Worm (Caenorhabditis elegans) whole organism, midembryonic: ENCODE data around the gene erd-2.2.

Experiments
- T22C8.4 ChIP-seq: fragments of 200-800 bp; sonication (Bioruptor generic); IDR thresholded peaks from 2 replicates; pipeline ENCODE4 v1.3.6; 2022; ENCODE audit warnings: missing genetic modification characterization, missing compliant biosample characterization
- cog-1 ChIP-seq: sonication (generic microtip); optimal IDR thresholded peaks from 2 replicates; lab custom pipeline; 2016; ENCODE audit warnings: missing genetic modification characterization, missing compliant biosample characterization
- flt-1 ChIP-seq: fragments of 200-800 bp; sonication (Bioruptor generic); IDR thresholded peaks from 2 replicates; pipeline ENCODE4 v1.3.6; 2022; ENCODE audit warnings: missing genetic modification characterization, missing compliant biosample characterization
- klf-2 ChIP-seq: fragments of 200-800 bp; sonication (Bioruptor generic); conservative IDR thresholded peaks from 2 replicates; pipeline ENCODE4 v1.3.6; 2022; ENCODE audit warnings: missing genetic modification reagents, missing genetic modification characterization, missing compliant biosample characterization
- med-1 ChIP-seq: sonication (generic microtip); optimal IDR thresholded peaks from 2 replicates; lab custom pipeline; 2017; ENCODE audit warnings: missing genetic modification characterization, mild to moderate bottlenecking, missing compliant biosample characterization, antibody characterized with exemption, missing genetic modification reagents; ENCODE audit not compliant: insufficient read depth
- ref-1 ChIP-seq: fragments of 200-800 bp; sonication (Bioruptor generic); conservative IDR thresholded peaks from 2 replicates; pipeline ENCODE4 v1.3.6; 2022; ENCODE audit warnings: missing genetic modification reagents, missing genetic modification characterization, missing compliant biosample characterization
- tab-1 ChIP-seq: fragments of 200-800 bp; sonication (Bioruptor generic); IDR thresholded peaks from 2 replicates; pipeline ENCODE4 v1.3.6; 2022; ENCODE audit warnings: missing genetic modification characterization, missing compliant biosample characterization
- ztf-23 ChIP-seq: fragments of 200-800 bp; sonication (Bioruptor generic); IDR thresholded peaks from 2 replicates; pipeline ENCODE4 v1.3.6; 2022; ENCODE audit warnings: missing genetic modification reagents, missing genetic modification characterization, missing compliant biosample characterization
- ztf-29 ChIP-seq: fragments of 200-800 bp; sonication (Bioruptor generic); IDR thresholded peaks from 2 replicates; pipeline ENCODE4 v1.3.6; 2022; ENCODE audit warnings: missing genetic modification reagents, missing genetic modification characterization, missing compliant biosample characterization

erd-2.2 gene

DNA sequence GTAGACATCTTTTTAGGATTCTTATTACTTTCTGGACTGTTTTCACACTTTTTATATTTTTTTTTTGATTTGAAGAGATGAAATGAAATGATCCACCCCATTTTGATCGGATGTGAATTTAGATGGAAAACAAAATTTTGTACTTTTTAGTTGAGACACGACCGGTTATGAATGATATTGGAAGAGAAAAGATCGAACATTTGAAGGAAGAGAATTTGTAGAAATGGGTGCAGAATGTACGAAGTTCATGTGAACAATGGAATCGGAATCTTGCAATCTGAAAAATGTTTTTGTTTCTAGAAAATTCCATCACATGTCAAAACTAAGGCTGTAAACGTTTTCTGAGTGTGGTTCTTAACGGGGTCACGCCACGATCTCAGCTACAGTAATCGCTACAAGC lies 24.0 kb upstream of the erd-2.2 start, which contains the start of gene F01F1.14:
TSS of gene F01F1.14 (minus strand) at position 101 of the 400 bp plus-strand sequence.
- no peak for TF ChIP-seq klf-2
- no peak for TF ChIP-seq T22C8.4 (GFP tag; lab: Robert Waterston, UW)
- no peak for TF ChIP-seq ztf-23 (GFP tag; lab: Robert Waterston, UW)

DNA sequence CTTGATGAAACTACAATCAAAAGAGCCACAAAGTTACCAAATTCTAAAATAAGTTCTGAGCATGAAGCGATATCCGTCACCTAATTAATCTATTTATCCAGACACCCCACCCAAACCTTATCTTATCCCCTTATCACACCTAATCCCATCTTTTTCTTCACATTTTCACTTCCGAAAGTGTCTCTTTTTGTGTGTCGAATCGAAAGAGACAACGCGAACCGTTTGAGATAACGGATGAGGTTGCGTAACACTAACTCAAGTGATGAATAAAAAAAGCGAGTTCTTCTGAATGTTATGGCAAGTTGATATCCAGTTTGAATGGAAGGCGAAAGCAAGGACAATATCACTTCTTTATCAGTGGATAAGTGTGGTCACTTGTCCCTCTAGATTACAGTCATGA lies 23.3 kb upstream of the erd-2.2 start:
- TF ChIP-seq tab-1: no peak
- TF ChIP-seq ztf-29 (GFP tag; lab: Robert Waterston, UW): no peak
- no peak for TF ChIP-seq T22C8.4 (GFP tag; lab: Robert Waterston, UW)
- no peak for TF ChIP-seq ref-1 (GFP tag; lab: Robert Waterston, UW)
- no peak for TF ChIP-seq ztf-23 (GFP tag; lab: Robert Waterston, UW)
- no peak for TF ChIP-seq cog-1 (tag; lab: Kevin White, UChicago)
- TF ChIP-seq flt-1 (GFP tag; lab: Robert Waterston, UW): no peak

DNA sequence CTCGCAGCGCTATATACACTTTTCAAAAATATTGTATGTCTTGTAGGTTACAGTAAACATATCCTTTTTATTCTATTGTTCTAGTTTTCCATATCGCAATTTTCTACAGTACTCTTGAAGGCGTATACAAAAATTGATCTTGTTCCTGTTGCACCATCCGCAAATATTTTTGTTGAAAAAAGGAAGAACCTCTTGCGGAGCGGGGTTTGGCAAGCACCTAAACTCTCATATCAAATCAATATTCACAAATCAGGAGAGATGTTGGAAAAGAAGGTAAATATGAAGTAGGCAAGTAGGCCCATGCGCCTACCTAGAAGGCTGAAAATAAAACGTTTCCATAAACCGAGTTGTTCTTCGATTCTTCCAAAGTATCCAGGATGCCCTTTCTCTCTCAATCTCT lies 22.8 kb upstream of the erd-2.2 start, which contains the start of gene C28H8.5:
TSS of gene C28H8.5 (plus strand) at position 301 of the 400 bp plus-strand sequence.
- TF ChIP-seq klf-2 (no peak), ztf-23 (GFP tag; lab: Robert Waterston, UW) (no peak), tab-1 (no peak), ref-1 (GFP tag; lab: Robert Waterston, UW) (no peak), med-1 (GFP tag; lab: Kevin White, UChicago) (no peak), cog-1 (tag; lab: Kevin White, UChicago) (no peak), ztf-29 (GFP tag; lab: Robert Waterston, UW) (no peak), flt-1 (GFP tag; lab: Robert Waterston, UW) (no peak), T22C8.4 (GFP tag; lab: Robert Waterston, UW) (no peak)

DNA sequence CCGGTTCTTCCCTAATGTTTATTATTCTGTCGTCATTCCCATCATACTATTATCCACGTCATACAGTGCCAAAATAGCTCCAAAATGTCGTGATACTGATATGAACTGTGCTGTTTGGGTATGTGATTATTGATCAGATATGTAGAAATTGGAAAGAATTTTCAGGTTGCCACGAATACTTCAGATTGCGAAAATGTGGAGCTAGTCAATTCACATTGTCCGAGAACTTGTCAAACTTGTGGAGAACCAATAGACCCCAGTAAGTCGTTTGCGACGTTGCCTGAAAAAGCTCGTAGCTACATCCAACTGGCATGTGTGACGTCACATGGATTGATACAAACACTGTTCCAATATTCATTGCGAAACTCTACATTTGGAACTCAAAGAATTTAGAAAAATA lies 22.4 kb upstream of the erd-2.2 start:
- TF ChIP-seq ref-1 (GFP tag; lab: Robert Waterston, UW) (no peak), klf-2 (no peak), flt-1 (GFP tag; lab: Robert Waterston, UW) (no peak), ztf-29 (GFP tag; lab: Robert Waterston, UW) (no peak), T22C8.4 (GFP tag; lab: Robert Waterston, UW) (no peak), tab-1 (no peak), med-1 (GFP tag; lab: Kevin White, UChicago) (no peak), cog-1 (tag; lab: Kevin White, UChicago) (no peak), ztf-23 (GFP tag; lab: Robert Waterston, UW) (no peak)

DNA sequence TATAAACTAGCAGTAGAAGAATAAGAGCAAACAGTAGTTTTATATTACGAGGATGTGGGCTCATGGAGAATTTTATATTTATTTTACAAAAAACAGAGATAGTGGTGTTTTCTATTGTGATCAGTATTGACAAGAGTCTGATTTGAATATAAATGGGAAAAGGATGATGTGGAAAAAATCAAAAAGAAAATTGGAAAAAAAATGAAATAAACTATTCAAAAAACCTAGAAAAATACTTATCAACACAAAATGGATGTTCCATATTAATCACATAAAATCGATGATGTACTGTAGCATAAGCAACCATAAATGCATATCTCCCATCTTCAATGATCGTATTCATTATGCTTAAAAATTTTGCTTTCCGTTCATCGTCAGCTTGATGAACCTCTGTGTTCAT lies 20.0 kb upstream of the erd-2.2 start, which contains the start of gene C28H8.7:
TSS of gene C28H8.7 (minus strand) at position 101 of the 400 bp plus-strand sequence.
- TF ChIP-seq cog-1 (tag; lab: Kevin White, UChicago): no peak
- no peak for TF ChIP-seq flt-1 (GFP tag; lab: Robert Waterston, UW)
- TF ChIP-seq ztf-23 (GFP tag; lab: Robert Waterston, UW): no peak
- no peak for TF ChIP-seq klf-2
- no peak for TF ChIP-seq T22C8.4 (GFP tag; lab: Robert Waterston, UW)
- TF ChIP-seq ref-1 (GFP tag; lab: Robert Waterston, UW): no peak
- no peak for TF ChIP-seq ztf-29 (GFP tag; lab: Robert Waterston, UW)
- TF ChIP-seq tab-1: no peak
- TF ChIP-seq med-1 (GFP tag; lab: Kevin White, UChicago): no peak

DNA sequence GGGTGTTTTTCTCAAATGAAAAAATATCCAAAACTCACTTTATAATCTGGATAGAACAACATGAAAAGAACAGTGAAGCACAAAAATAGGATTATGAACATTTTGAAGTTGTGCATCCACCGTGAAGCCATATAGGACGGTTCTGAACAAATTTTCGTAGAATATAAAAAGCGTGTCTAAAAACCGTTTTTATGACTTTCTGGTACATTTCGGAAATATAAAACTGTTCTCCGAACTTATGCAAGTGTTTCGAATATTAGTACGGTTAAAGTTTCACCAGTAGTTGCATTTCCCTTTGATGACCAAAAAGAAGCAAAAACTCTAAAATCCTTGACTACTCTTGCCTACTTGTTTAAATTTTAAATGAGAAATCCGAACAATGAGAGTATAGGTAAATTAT lies 18.2 kb upstream of the erd-2.2 start, which contains the start of gene C28H8.8:
TSS of gene C28H8.8 (minus strand) at position 101 of the 400 bp plus-strand sequence.
- TF ChIP-seq klf-2 (no peak), tab-1 (no peak), ref-1 (GFP tag; lab: Robert Waterston, UW) (no peak), cog-1 (tag; lab: Kevin White, UChicago) (no peak), ztf-23 (GFP tag; lab: Robert Waterston, UW) (no peak), flt-1 (GFP tag; lab: Robert Waterston, UW) (no peak)

DNA sequence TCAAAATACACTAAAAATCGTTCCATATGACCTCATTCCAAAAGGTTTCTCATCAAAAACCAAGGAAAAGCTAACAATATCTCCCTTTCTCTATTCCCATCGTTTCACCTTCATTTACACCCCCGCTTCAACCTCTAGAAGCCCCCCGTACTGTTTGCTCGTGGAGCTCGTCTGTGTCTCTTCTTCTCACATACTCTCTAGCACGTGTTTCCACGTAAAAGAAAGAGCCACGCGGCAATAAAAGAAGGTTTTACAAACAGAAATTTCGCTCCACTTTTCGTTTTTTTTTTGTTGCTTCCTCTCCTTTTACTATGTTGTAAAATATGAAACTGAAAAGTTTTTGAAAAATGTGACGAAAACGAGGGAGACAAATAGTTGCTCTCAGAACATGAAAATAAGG lies 13.9 kb upstream of the erd-2.2 start:
- TF ChIP-seq ref-1 (GFP tag; lab: Robert Waterston, UW): no peak
- no peak for TF ChIP-seq T22C8.4 (GFP tag; lab: Robert Waterston, UW)
- TF ChIP-seq ztf-23 (GFP tag; lab: Robert Waterston, UW): no peak
- TF ChIP-seq med-1 (GFP tag; lab: Kevin White, UChicago): no peak
- TF ChIP-seq ztf-29 (GFP tag; lab: Robert Waterston, UW): no peak
- no peak for TF ChIP-seq tab-1
- no peak for TF ChIP-seq klf-2
- TF ChIP-seq flt-1 (GFP tag; lab: Robert Waterston, UW): no peak

DNA sequence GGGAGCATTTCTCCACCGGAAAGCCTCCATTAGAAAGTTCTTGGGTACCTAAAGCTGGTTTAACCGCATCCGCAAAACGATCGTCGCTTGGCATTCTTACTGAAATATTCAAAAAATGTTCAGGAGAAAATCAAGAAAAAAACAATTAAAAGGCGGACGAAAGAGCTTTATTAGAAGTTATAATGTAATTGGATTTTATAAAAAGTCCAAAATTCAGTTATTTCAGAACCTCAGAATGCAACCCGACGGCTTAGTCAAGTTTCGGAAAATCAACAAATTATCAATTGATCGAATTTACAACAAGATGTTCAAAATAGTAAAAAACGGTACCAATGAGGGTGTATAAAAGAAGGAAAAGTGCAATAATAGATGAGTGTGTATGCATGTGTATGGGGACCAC lies 10.9 kb upstream of the erd-2.2 start, which contains the start of gene pxl-1:
TSS of gene pxl-1 (minus strand) at position 101 of the 400 bp plus-strand sequence.
- TF ChIP-seq cog-1 (tag; lab: Kevin White, UChicago) (no peak), ztf-23 (GFP tag; lab: Robert Waterston, UW) (no peak), T22C8.4 (GFP tag; lab: Robert Waterston, UW) (no peak), ztf-29 (GFP tag; lab: Robert Waterston, UW) (no peak), ref-1 (GFP tag; lab: Robert Waterston, UW) (no peak), med-1 (GFP tag; lab: Kevin White, UChicago) (no peak), klf-2 (no peak)

DNA sequence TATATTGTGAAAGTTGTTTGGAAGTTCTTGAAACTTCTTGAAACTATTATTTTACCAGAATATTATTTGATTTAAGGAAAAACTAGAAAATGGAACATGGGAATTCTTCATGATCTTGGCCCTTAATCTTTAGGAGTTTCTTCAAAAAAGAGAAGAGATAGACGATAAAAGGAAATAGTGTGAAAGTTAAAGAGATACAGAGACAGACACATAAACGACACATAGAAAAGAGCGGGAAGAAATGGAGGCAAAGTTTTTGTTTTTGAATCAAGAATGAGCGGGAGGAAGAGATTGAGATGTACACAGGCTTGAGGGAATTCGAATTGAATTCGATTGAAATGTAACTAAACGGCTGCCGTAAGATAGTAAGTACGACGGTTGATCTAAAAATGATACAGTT lies 9.4 kb upstream of the erd-2.2 start:
- no peak for TF ChIP-seq ztf-29 (GFP tag; lab: Robert Waterston, UW)
- TF ChIP-seq flt-1 (GFP tag; lab: Robert Waterston, UW): no peak
- TF ChIP-seq klf-2: no peak
- no peak for TF ChIP-seq ref-1 (GFP tag; lab: Robert Waterston, UW)
- no peak for TF ChIP-seq ztf-23 (GFP tag; lab: Robert Waterston, UW)
- TF ChIP-seq med-1 (GFP tag; lab: Kevin White, UChicago): no peak
- no peak for TF ChIP-seq cog-1 (tag; lab: Kevin White, UChicago)
- no peak for TF ChIP-seq tab-1
- no peak for TF ChIP-seq T22C8.4 (GFP tag; lab: Robert Waterston, UW)

DNA sequence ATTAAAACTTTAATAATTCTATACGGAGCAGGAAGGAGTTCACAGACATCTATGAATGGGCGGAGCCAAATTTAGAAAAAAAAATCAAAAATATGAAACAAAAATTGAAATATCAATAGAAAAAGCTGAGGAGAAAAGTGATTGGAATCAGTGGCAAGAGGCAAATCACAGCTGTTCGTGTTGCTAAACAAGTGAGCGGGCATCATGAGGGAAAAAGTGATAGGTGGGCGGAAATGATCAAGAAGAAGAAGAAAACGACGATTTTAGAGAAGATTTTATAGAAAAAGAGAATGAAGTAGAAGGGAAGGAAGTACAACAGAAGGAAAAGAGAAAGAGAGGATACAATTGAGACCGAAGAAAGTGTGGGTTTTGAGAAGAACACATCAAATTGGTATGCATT lies 8.2 kb upstream of the erd-2.2 start:
- TF ChIP-seq med-1 (GFP tag; lab: Kevin White, UChicago): no peak
- TF ChIP-seq ref-1 (GFP tag; lab: Robert Waterston, UW): no peak
- no peak for TF ChIP-seq T22C8.4 (GFP tag; lab: Robert Waterston, UW)
- TF ChIP-seq ztf-29 (GFP tag; lab: Robert Waterston, UW): no peak
- no peak for TF ChIP-seq cog-1 (tag; lab: Kevin White, UChicago)
- no peak for TF ChIP-seq flt-1 (GFP tag; lab: Robert Waterston, UW)
- no peak for TF ChIP-seq klf-2
- no peak for TF ChIP-seq tab-1
- TF ChIP-seq ztf-23 (GFP tag; lab: Robert Waterston, UW): no peak
